Worm (Caenorhabditis elegans) whole organism, young adult: ENCODE data around the gene F13B12.2.

Source experiments
- B0336.3 ChIP-seq: fragments of 200-800 bp; sonication (Bioruptor generic); IDR thresholded peaks from 2 replicates; pipeline ENCODE4 v1.3.6; 2022; ENCODE audit warnings: missing genetic modification characterization, missing compliant biosample characterization
- C06A6.2 ChIP-seq: fragments of 200-800 bp; sonication (Bioruptor generic); conservative IDR thresholded peaks from 2 replicates; pipeline ENCODE4 v1.3.6; 2022; ENCODE audit warnings: missing genetic modification characterization, missing compliant biosample characterization
- F23B12.7 ChIP-seq: sonication (generic microtip); optimal IDR thresholded peaks from 2 replicates; lab custom pipeline; 2017; ENCODE audit warnings: missing genetic modification characterization, mild to moderate bottlenecking, missing compliant biosample characterization, antibody characterized with exemption, moderate library complexity; ENCODE audit not compliant: insufficient read depth
- F39B2.1 ChIP-seq: fragments of 200-800 bp; sonication (Bioruptor generic); IDR thresholded peaks from 2 replicates; pipeline ENCODE4 v1.3.6; 2022; ENCODE audit warnings: missing genetic modification reagents, missing genetic modification characterization, missing compliant biosample characterization
- F49E8.2 ChIP-seq: sonication (generic microtip); optimal IDR thresholded peaks from 3 replicates; lab custom pipeline; 2017; ENCODE audit warnings: missing genetic modification characterization, mild to moderate bottlenecking, missing compliant biosample characterization, antibody characterized with exemption, moderate library complexity; ENCODE audit not compliant: insufficient read depth
- F55B11.4 ChIP-seq: sonication (generic microtip); optimal IDR thresholded peaks from 2 replicates; lab custom pipeline; 2016; ENCODE audit warnings: missing compliant biosample characterization, missing genetic modification characterization, borderline replicate concordance; ENCODE audit not compliant: insufficient read depth
- F57C9.4 ChIP-seq: sonication (generic microtip); optimal IDR thresholded peaks from 2 replicates; lab custom pipeline; 2017; ENCODE audit warnings: mild to moderate bottlenecking, missing genetic modification characterization, missing compliant biosample characterization
- K12H6.12 ChIP-seq: fragments of 200-800 bp; sonication (Bioruptor generic); optimal IDR thresholded peaks from 2 replicates; lab custom pipeline; 2018; ENCODE audit warnings: mild to moderate bottlenecking, missing genetic modification characterization, missing compliant biosample characterization
- Y53F4B.3 ChIP-seq: fragments of 200-800 bp; sonication (Bioruptor generic); IDR thresholded peaks from 2 replicates; pipeline ENCODE4 v1.3.6; 2022; ENCODE audit warnings: missing genetic modification reagents, missing genetic modification characterization, missing compliant biosample characterization
- akir-1 ChIP-seq: fragments of 200-800 bp; sonication (Bioruptor generic); optimal IDR thresholded peaks from 2 replicates; lab custom pipeline; 2018; ENCODE audit warnings: mild to moderate bottlenecking, missing genetic modification characterization, moderate library complexity, missing compliant biosample characterization
- atf-7 ChIP-seq: sonication (generic microtip); optimal IDR thresholded peaks from 2 replicates; lab custom pipeline; 2017; ENCODE audit warnings: mild to moderate bottlenecking, missing genetic modification characterization, missing compliant biosample characterization
- athp-1 ChIP-seq: sonication (generic microtip); optimal IDR thresholded peaks from 2 replicates; lab custom pipeline; 2017; ENCODE audit warnings: mild to moderate bottlenecking, missing genetic modification characterization, missing compliant biosample characterization
- bed-1 ChIP-seq: fragments of 200-800 bp; sonication (Bioruptor generic); IDR thresholded peaks from 2 replicates; pipeline ENCODE4 v1.3.6; 2022; ENCODE audit warnings: missing genetic modification reagents, missing genetic modification characterization, missing compliant biosample characterization
- ceh-79 ChIP-seq: sonication (generic microtip); optimal IDR thresholded peaks from 2 replicates; lab custom pipeline; 2017; ENCODE audit warnings: mild to moderate bottlenecking, missing genetic modification characterization, missing compliant biosample characterization
- dox-1 ChIP-seq: fragments of 200-800 bp; sonication (Bioruptor generic); IDR thresholded peaks from 2 replicates; pipeline ENCODE4 v1.3.6; 2022; ENCODE audit warnings: missing genetic modification reagents, missing genetic modification characterization, missing compliant biosample characterization
- efl-1 ChIP-seq: fragments of 150-350 bp; optimal IDR thresholded peaks from 2 replicates; lab custom pipeline; 2014; ENCODE audit warnings: missing biosample characterization, missing genetic modification reagents, missing genetic modification characterization
- egl-18 ChIP-seq: fragments of 200-800 bp; sonication (Bioruptor generic); IDR thresholded peaks from 2 replicates; pipeline ENCODE4 v1.3.6; 2022; ENCODE audit warnings: missing genetic modification reagents, missing genetic modification characterization, missing compliant biosample characterization
- hlh-26 ChIP-seq: fragments of 200-800 bp; sonication (Bioruptor generic); conservative IDR thresholded peaks from 2 replicates; pipeline ENCODE4 v1.3.6; 2022; ENCODE audit warnings: missing genetic modification reagents, missing genetic modification characterization, missing compliant biosample characterization
- hmg-1.2 ChIP-seq: fragments of 200-800 bp; sonication (Bioruptor generic); IDR thresholded peaks from 2 replicates; pipeline ENCODE4 v1.3.6; 2022; ENCODE audit warnings: missing genetic modification reagents, missing genetic modification characterization, missing compliant biosample characterization
- hsf-1 ChIP-seq: fragments of 200-800 bp; sonication (Bioruptor generic); IDR thresholded peaks from 2 replicates; pipeline ENCODE4 v1.3.6; 2022; ENCODE audit warnings: missing genetic modification reagents, missing genetic modification characterization, missing compliant biosample characterization
- let-526 ChIP-seq: fragments of 200-800 bp; sonication (Bioruptor generic); IDR thresholded peaks from 2 replicates; pipeline ENCODE4 v1.3.6; 2022; ENCODE audit warnings: missing genetic modification reagents, missing genetic modification characterization, missing compliant biosample characterization
- lin-26 ChIP-seq: fragments of 200-800 bp; sonication (Bioruptor generic); IDR thresholded peaks from 2 replicates; pipeline ENCODE4 v1.3.6; 2022; ENCODE audit warnings: missing genetic modification reagents, missing genetic modification characterization, missing compliant biosample characterization
- lin-54 ChIP-seq: fragments of 200-800 bp; sonication (Bioruptor generic); optimal IDR thresholded peaks from 2 replicates; lab custom pipeline; 2018; ENCODE audit warnings: mild to moderate bottlenecking, missing genetic modification characterization, missing compliant biosample characterization
- mcd-1 ChIP-seq: fragments of 200-800 bp; sonication (Bioruptor generic); IDR thresholded peaks from 2 replicates; pipeline ENCODE4 v1.3.6; 2022; ENCODE audit warnings: missing genetic modification reagents, missing genetic modification characterization, missing compliant biosample characterization
- nhr-120 ChIP-seq: fragments of 200-800 bp; sonication (Bioruptor generic); IDR thresholded peaks from 2 replicates; pipeline ENCODE4 v1.3.6; 2022; ENCODE audit warnings: missing genetic modification characterization, missing compliant biosample characterization
- pbrm-1 ChIP-seq: fragments of 200-800 bp; sonication (Bioruptor generic); IDR thresholded peaks from 2 replicates; pipeline ENCODE4 v1.3.6; 2022; ENCODE audit warnings: missing genetic modification reagents, missing genetic modification characterization, missing compliant biosample characterization
- snpc-1.3 ChIP-seq: sonication (generic microtip); optimal IDR thresholded peaks from 2 replicates; lab custom pipeline; 2017; ENCODE audit warnings: missing genetic modification characterization, mild to moderate bottlenecking, missing compliant biosample characterization, antibody characterized with exemption, moderate library complexity, missing genotype, missing genetic modification reagents; ENCODE audit not compliant: insufficient read depth
- snpc-3.4 ChIP-seq: sonication (generic microtip); optimal IDR thresholded peaks from 2 replicates; lab custom pipeline; 2017; ENCODE audit warnings: missing genetic modification characterization, mild to moderate bottlenecking, missing compliant biosample characterization, antibody characterized with exemption, moderate library complexity, missing genotype, missing genetic modification reagents
- snpc-4 ChIP-seq, 5 experiments: fragments of 150-350 bp in 1 of 5; sonication (generic microtip) in 4 of 5; optimal IDR thresholded peaks; 2 replicates each; lab custom pipeline; 2014 to 2018; ENCODE audit warnings: missing genetic modification characterization in 5 of 5, missing biosample characterization in 3 of 5, antibody characterized with exemption in 2 of 5, mild to moderate bottlenecking in 2 of 5, missing compliant biosample characterization in 2 of 5, missing genotype in 2 of 5, moderate library complexity in 2 of 5, missing genetic modification reagents in 1 of 5
- sptf-2 ChIP-seq: fragments of 200-800 bp; sonication (Bioruptor generic); optimal IDR thresholded peaks from 2 replicates; lab custom pipeline; 2018; ENCODE audit warnings: mild to moderate bottlenecking, missing genetic modification characterization, missing compliant biosample characterization
- tlf-1 ChIP-seq: fragments of 200-800 bp; sonication (Bioruptor generic); optimal IDR thresholded peaks from 2 replicates; lab custom pipeline; 2018; ENCODE audit warnings: mild to moderate bottlenecking, missing genetic modification characterization, missing compliant biosample characterization
- unc-62 ChIP-seq: fragments of 150-350 bp; optimal IDR thresholded peaks from 2 replicates; lab custom pipeline; 2014; ENCODE audit warnings: missing biosample characterization, missing genetic modification reagents, missing genetic modification characterization
- ztf-26 ChIP-seq: sonication (generic microtip); optimal IDR thresholded peaks from 2 replicates; lab custom pipeline; 2017; ENCODE audit warnings: missing genetic modification characterization, missing compliant biosample characterization
- ztf-28 ChIP-seq: fragments of 200-800 bp; sonication (Bioruptor generic); IDR thresholded peaks from 2 replicates; pipeline ENCODE4 v1.3.6; 2022; ENCODE audit warnings: missing genetic modification reagents, missing genetic modification characterization, missing compliant biosample characterization
- ztf-3 ChIP-seq: fragments of 200-800 bp; sonication (Bioruptor generic); optimal IDR thresholded peaks from 2 replicates; lab custom pipeline; 2018; ENCODE audit warnings: mild to moderate bottlenecking, missing genetic modification characterization, missing compliant biosample characterization

F13B12.2 gene

DNA sequence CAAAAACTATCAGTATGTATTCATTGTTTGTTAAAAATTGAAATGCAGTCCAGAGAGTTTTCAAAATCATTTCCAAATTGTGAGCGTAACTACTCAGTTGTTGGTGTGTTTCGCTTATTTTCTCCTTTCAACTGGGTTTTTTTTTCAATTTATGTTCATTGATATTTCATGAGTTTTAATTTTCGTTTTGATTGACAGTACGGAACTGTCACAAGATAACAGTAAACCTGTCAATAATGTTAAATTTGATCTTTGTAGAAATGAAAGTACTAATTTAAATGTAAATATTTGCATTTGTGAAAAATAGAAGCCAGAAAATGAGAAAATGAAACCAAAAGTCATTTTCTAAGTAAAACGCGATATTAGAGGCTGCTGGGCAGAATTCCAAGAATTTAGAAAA is 33.7 kb upstream of the F13B12.2 start:
- TF ChIP-seq unc-62 (GFP tag; lab: Kevin White, UChicago) (peak; percentile 78), hsf-1 (no peak), bed-1 (GFP tag; lab: Robert Waterston, UW) (no peak), F57C9.4 (tag; lab: Kevin White, UChicago) (no peak)

DNA sequence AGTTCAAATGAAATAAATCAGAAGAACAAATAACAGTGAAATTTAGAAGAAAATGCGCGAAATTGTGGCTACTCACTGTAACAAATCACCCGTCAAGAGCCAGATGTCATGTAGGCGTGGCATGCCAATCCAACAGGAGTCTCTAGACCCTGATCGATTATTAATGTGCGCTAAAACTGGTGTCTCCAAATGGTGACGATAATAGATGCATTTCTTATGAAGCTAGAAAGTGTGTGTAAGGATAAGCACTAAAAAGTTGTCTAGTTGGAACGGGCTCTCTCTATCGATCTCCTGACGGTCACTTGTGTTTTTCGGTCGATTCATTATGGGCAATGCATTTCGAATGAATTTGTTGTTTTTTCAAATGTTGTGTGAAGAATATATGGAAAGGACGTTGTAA is 32.8 kb upstream of the F13B12.2 start, which contains the start of gene mec-3:
mec-3 (minus strand) TSS at position 101 of the 400 bp plus-strand sequence.
- TF ChIP-seq hlh-26 (GFP tag; lab: Robert Waterston, UW): no peak
- TF ChIP-seq ceh-79 (tag; lab: Kevin White, UChicago): no peak
- TF ChIP-seq egl-18: no peak
- TF ChIP-seq B0336.3 (GFP tag; lab: Robert Waterston, UW): no peak
- TF ChIP-seq nhr-120 (GFP tag; lab: Robert Waterston, UW): no peak
- TF ChIP-seq tlf-1 (GFP tag; lab: Kevin White, UChicago): no peak
- TF ChIP-seq efl-1 (GFP tag; lab: Kevin White, UChicago): no peak
- TF ChIP-seq F39B2.1 (GFP tag; lab: Robert Waterston, UW): no peak
- no peak for TF ChIP-seq F55B11.4

DNA sequence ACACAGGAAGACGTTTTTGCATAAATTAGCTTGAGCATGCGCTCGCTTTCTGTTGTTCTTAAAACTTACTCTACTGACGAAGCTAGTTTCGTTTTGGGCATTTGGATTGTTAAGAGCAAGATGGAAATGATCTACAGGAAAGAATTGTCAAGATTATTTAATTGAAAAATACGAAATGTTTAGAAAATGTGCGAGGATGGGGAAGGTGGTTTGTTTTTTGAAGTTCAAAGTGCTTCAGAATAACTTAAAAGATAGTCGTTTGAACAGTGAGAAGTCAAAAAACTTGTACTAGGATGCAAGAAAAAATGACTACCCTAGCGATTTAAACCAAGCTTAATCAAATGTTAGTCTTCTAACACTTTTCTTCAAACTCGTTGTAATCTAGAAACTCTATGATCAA is 28.2 kb upstream of the F13B12.2 start, which contains the start of gene srb-17:
srb-17 (minus strand) TSS at position 101 of the 400 bp plus-strand sequence.
- no peak for TF ChIP-seq C06A6.2 (GFP tag; lab: Robert Waterston, UW)
- TF ChIP-seq atf-7: no peak

DNA sequence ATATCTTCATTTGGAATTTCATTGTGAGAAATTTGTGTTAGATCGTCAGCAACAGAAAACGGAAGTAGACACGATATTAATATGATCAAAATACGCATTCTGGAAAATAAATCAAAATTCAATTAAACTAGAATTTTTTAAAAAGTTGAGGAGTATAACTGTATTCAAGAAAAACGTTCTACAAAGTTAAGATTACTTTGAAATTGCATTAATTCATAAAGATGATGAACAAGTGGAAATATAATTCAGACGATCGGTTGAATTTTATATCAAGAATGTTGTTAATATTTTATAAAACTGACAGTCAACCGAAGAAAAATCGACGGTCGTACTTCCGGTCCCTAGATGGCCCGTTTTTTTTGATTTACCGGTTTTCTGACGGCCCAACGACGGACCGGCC is 24.1 kb upstream of the F13B12.2 start, which contains the start of gene F01D4.8:
F01D4.8 (minus strand) TSS at position 101 of the 400 bp plus-strand sequence.
- TF ChIP-seq snpc-4 (GFP tag; optimal IDR thresholded peaks at IDR 0.05; lab: Kevin White, UChicago) (no peak), snpc-4 (tag; optimal IDR thresholded peaks at IDR 0.05; lab: Kevin White, UChicago) (no peak), akir-1 (GFP tag; lab: Kevin White, UChicago) (no peak), let-526 (GFP tag; lab: Robert Waterston, UW) (no peak), ztf-26 (no peak), snpc-1.3 (tag; lab: Kevin White, UChicago) (no peak), snpc-3.4 (tag; lab: Kevin White, UChicago) (no peak), hsf-1 (no peak), ztf-28 (GFP tag; lab: Robert Waterston, UW) (no peak), F49E8.2 (tag; lab: Kevin White, UChicago) (no peak), F39B2.1 (GFP tag; lab: Robert Waterston, UW) (no peak), C06A6.2 (GFP tag; lab: Robert Waterston, UW) (no peak), mcd-1 (GFP tag; lab: Robert Waterston, UW) (no peak), F23B12.7 (tag; lab: Kevin White, UChicago) (no peak), Y53F4B.3 (GFP tag; lab: Robert Waterston, UW) (no peak), dox-1 (no peak), athp-1 (no peak), hmg-1.2 (GFP tag; lab: Robert Waterston, UW) (no peak)

DNA sequence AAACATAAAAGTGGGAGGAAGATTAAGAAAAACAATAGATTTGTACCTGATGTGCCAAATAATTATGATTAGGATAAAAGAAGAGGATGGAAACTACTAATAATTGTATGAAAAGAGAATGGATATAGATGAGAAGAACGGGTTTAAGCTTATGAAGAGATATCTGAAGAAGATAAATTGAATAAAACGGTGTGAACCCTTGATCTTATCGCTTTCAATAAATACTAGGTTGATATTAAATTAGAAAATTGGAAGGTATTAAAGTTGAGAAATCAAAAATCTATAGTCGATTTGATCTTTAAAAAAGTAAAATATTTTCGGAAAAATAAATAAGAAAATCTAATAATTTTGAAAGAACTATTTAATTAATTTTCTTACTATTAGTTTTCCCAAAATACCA is 20.9 kb upstream of the F13B12.2 start, which contains the start of gene F13B12.4:
F13B12.4 (minus strand) TSS at position 101 of the 400 bp plus-strand sequence.
- TF ChIP-seq pbrm-1 (GFP tag; lab: Robert Waterston, UW) (no peak), B0336.3 (GFP tag; lab: Robert Waterston, UW) (no peak), lin-54 (GFP tag; lab: Kevin White, UChicago) (no peak), K12H6.12 (tag; lab: Kevin White, UChicago) (no peak), atf-7 (no peak), sptf-2 (no peak), ztf-3 (GFP tag; lab: Kevin White, UChicago) (no peak), lin-26 (no peak)
